Worm (Caenorhabditis elegans): Measurements from ENCODE around the gene F40F8.5.

The F40F8.5 gene

ce11 chrII:11105981-11106711, 28.6 kb downstream of the F40F8.5 start, which contains the start of gene nasp-1 (continued):
- TF ChIP-seq mcd-1 (GFP tag; IDR thresholded peaks at IDR 0.05) (no peak), F49E8.2 (tag; optimal IDR thresholded peaks at IDR 0.05; ENCODE audit: insufficient read depth) (peak; percentile 50), die-1 (tag; optimal IDR thresholded peaks at IDR 0.05) (no peak), gei-17 (GFP tag; optimal IDR thresholded peaks at IDR 0.05) (no peak), efl-1 (GFP tag; optimal IDR thresholded peaks at IDR 0.05) (peak; percentile 94), hmg-20 (GFP tag; IDR thresholded peaks at IDR 0.05) (no peak), hlh-26 (GFP tag; conservative IDR thresholded peaks at IDR 0.05) (no peak), B0336.3 (GFP tag; IDR thresholded peaks at IDR 0.05) (no peak), F57A8.1 (GFP tag; optimal IDR thresholded peaks at IDR 0.05) (no peak), rcor-1 (GFP tag; IDR thresholded peaks at IDR 0.05) (0 out of 2 replicates have a peak, but pooled peaks have one; percentile 6), D2030.7 (GFP tag; IDR thresholded peaks at IDR 0.05) (peak; percentile 81), somi-1 (GFP tag; optimal IDR thresholded peaks at IDR 0.05) (no peak), attf-3 (GFP tag; conservative IDR thresholded peaks at IDR 0.05) (no peak), madf-6 (GFP tag; IDR thresholded peaks at IDR 0.05) (peak; percentile 90), madf-10 (tag; optimal IDR thresholded peaks at IDR 0.05) (no peak), ceh-91 (GFP tag; IDR thresholded peaks at IDR 0.05) (peak; percentile 58; the same call in 1 of the 2 replicates), hmg-1.2 (GFP tag; IDR thresholded peaks at IDR 0.05) (no peak; the same call in 1 of the 2 replicates), lin-26 (GFP tag; IDR thresholded peaks at IDR 0.05) (peak; percentile 48; the same call in 1 of the 2 replicates), fkh-3 (tag; optimal IDR thresholded peaks at IDR 0.05) (no peak), nhr-179 (tag; optimal IDR thresholded peaks at IDR 0.05) (no peak), Y95B8A.8 (GFP tag; IDR thresholded peaks at IDR 0.05) (no peak), F33H1.4 (GFP tag; IDR thresholded peaks at IDR 0.05) (peak; percentile 70), F23B12.7 (tag; optimal IDR thresholded peaks at IDR 0.05; ENCODE audit: insufficient read depth) (no peak), unc-62 (GFP tag; optimal IDR thresholded peaks at IDR 0.05) (no peak), K12H6.12 (tag; optimal IDR thresholded peaks at IDR 0.05) (no peak), Y53G8AR.9 (GFP tag; conservative IDR thresholded peaks at IDR 0.05) (no peak), C06A6.2 (GFP tag; conservative IDR thresholded peaks at IDR 0.05) (no peak), nfya-2 (GFP tag; IDR thresholded peaks at IDR 0.05) (no peak), aptf-2 (GFP tag; conservative IDR thresholded peaks at IDR 0.05) (no peak), lin-35 (GFP tag; optimal IDR thresholded peaks at IDR 0.05) (peak in 1 of 3 experiments; percentile 3), madf-8 (GFP tag; conservative IDR thresholded peaks at IDR 0.05) (peak; percentile 79), snpc-1.3 (tag; optimal IDR thresholded peaks at IDR 0.05; ENCODE audit: insufficient read depth) (peak; percentile 70), F10E7.11 (tag; optimal IDR thresholded peaks at IDR 0.05) (no peak), rpc-1 (optimal IDR thresholded peaks at IDR 0.05) (no peak), rpc-1 (tag; optimal IDR thresholded peaks at IDR 0.05) (no peak), hlh-12 (tag; optimal IDR thresholded peaks at IDR 0.05) (no peak), K11D2.4 (GFP tag; IDR thresholded peaks at IDR 0.05) (no peak), ztf-3 (GFP tag; optimal IDR thresholded peaks at IDR 0.05) (no peak)

DNA sequence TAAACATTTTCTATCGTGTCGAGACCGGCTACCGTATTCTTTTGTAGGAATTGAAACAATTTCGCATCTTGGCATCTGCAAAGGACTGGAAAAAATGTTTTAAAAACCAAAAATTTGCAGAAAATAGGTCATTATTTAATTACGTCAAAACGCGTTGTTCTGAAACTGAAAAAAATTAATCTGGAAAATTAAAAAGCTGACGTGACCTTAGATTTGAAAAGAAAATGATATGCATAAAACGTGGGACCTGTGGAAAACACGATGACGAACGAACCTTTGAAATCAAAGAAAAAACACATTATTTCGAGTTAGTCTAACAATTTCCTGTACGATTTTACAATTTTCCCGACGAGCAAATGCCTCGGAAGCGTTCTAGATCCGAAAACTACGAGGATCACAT, 30.6 kb downstream of the F40F8.5 start, which contains the start of gene C09H10.9:
Gene C09H10.9, plus strand, starts transcription at position 301 of the 400 bp plus-strand sequence.
- TF ChIP-seq Y79H2A.3 (GFP tag; conservative IDR thresholded peaks at IDR 0.05) = no peak
- TF ChIP-seq rcor-1 (GFP tag; IDR thresholded peaks at IDR 0.05) = no peak
- TF ChIP-seq mxl-1 (tag; optimal IDR thresholded peaks at IDR 0.05) = no peak
- no peak for TF ChIP-seq hlh-26 (GFP tag; conservative IDR thresholded peaks at IDR 0.05)
- TF ChIP-seq rpc-1 (optimal IDR thresholded peaks at IDR 0.05) = no peak
- TF ChIP-seq rpc-1 (tag; optimal IDR thresholded peaks at IDR 0.05) = no peak
- no peak for TF ChIP-seq ceh-40 (GFP tag; IDR thresholded peaks at IDR 0.05)
- no peak for TF ChIP-seq ama-1 (optimal IDR thresholded peaks at IDR 0.05)
- TF ChIP-seq ama-1 (GFP tag; optimal IDR thresholded peaks at IDR 0.05) = no peak
- TF ChIP-seq B0336.3 (GFP tag; IDR thresholded peaks at IDR 0.05) = no peak
- no peak for TF ChIP-seq pha-4 (tag; optimal IDR thresholded peaks at IDR 0.05)
- no peak for TF ChIP-seq bed-2 (GFP tag; IDR thresholded peaks at IDR 0.05)
- no peak for TF ChIP-seq cebp-1 (GFP tag; IDR thresholded peaks at IDR 0.05)
- no peak for TF ChIP-seq cebp-1 (tag; optimal IDR thresholded peaks at IDR 0.05)
- TF ChIP-seq lir-1 (GFP tag; conservative IDR thresholded peaks at IDR 0.05) = no peak
- no peak for TF ChIP-seq ceh-100 (GFP tag; IDR thresholded peaks at IDR 0.05)
- TF ChIP-seq zim-3 (tag; optimal IDR thresholded peaks at IDR 0.05) = no peak
